Worm (Caenorhabditis elegans) whole organism, young adult: ENCODE data around the gene pfd-1.

Source experiments
- B0019.2 ChIP-seq: fragments of 200-800 bp; sonication (Bioruptor generic); conservative IDR thresholded peaks from 2 replicates; pipeline ENCODE4 v1.3.6; 2022; ENCODE audit warnings: missing genetic modification reagents, missing genetic modification characterization, missing compliant biosample characterization
- B0035.1 ChIP-seq: sonication (generic microtip); optimal IDR thresholded peaks from 2 replicates; lab custom pipeline; 2016; ENCODE audit warnings: missing genetic modification characterization, mild to moderate bottlenecking, missing compliant biosample characterization, missing genotype, missing genetic modification reagents
- B0261.1 ChIP-seq: sonication (generic microtip); optimal IDR thresholded peaks from 2 replicates; lab custom pipeline; 2016; ENCODE audit warnings: mild to moderate bottlenecking, missing genetic modification characterization, moderate library complexity, missing compliant biosample characterization
- B0336.3 ChIP-seq: fragments of 200-800 bp; sonication (Bioruptor generic); IDR thresholded peaks from 2 replicates; pipeline ENCODE4 v1.3.6; 2022; ENCODE audit warnings: missing genetic modification characterization, missing compliant biosample characterization
- F39B2.1 ChIP-seq: fragments of 200-800 bp; sonication (Bioruptor generic); IDR thresholded peaks from 2 replicates; pipeline ENCODE4 v1.3.6; 2022; ENCODE audit warnings: missing genetic modification reagents, missing genetic modification characterization, missing compliant biosample characterization
- F49E8.2 ChIP-seq: sonication (generic microtip); optimal IDR thresholded peaks from 3 replicates; lab custom pipeline; 2017; ENCODE audit warnings: missing genetic modification characterization, mild to moderate bottlenecking, missing compliant biosample characterization, antibody characterized with exemption, moderate library complexity; ENCODE audit not compliant: insufficient read depth
- F52B5.7 ChIP-seq: sonication (generic microtip); optimal IDR thresholded peaks from 2 replicates; lab custom pipeline; 2016; ENCODE audit warnings: mild to moderate bottlenecking, missing genetic modification characterization, missing compliant biosample characterization
- F57A8.1 ChIP-seq: fragments of 200-800 bp; sonication (Bioruptor generic); optimal IDR thresholded peaks from 2 replicates; lab custom pipeline; 2018; ENCODE audit warnings: mild to moderate bottlenecking, missing genetic modification characterization, moderate library complexity, missing compliant biosample characterization
- T07F8.4 ChIP-seq: sonication (generic microtip); optimal IDR thresholded peaks from 2 replicates; lab custom pipeline; 2016; ENCODE audit warnings: mild to moderate bottlenecking, missing genetic modification characterization, moderate library complexity, missing compliant biosample characterization
- T26A5.8 ChIP-seq: sonication (generic microtip); optimal IDR thresholded peaks from 2 replicates; lab custom pipeline; 2016; ENCODE audit warnings: missing genetic modification characterization, missing compliant biosample characterization
- Y53F4B.3 ChIP-seq: fragments of 200-800 bp; sonication (Bioruptor generic); IDR thresholded peaks from 2 replicates; pipeline ENCODE4 v1.3.6; 2022; ENCODE audit warnings: missing genetic modification reagents, missing genetic modification characterization, missing compliant biosample characterization
- Y53G8AR.9 ChIP-seq: fragments of 200-800 bp; sonication (Bioruptor generic); conservative IDR thresholded peaks from 2 replicates; pipeline ENCODE4 v1.3.6; 2022; ENCODE audit warnings: missing genetic modification reagents, missing genetic modification characterization, missing compliant biosample characterization
- Y56A3A.18 ChIP-seq: fragments of 200-800 bp; sonication (Bioruptor generic); IDR thresholded peaks from 2 replicates; pipeline ENCODE4 v1.3.6; 2022; ENCODE audit warnings: missing genetic modification reagents, missing genetic modification characterization, missing compliant biosample characterization
- Y67H2A.10 ChIP-seq: fragments of 200-800 bp; sonication (Bioruptor generic); conservative IDR thresholded peaks from 2 replicates; pipeline ENCODE4 v1.3.6; 2022; ENCODE audit warnings: missing genetic modification reagents, missing genetic modification characterization, missing compliant biosample characterization
- akir-1 ChIP-seq: fragments of 200-800 bp; sonication (Bioruptor generic); optimal IDR thresholded peaks from 2 replicates; lab custom pipeline; 2018; ENCODE audit warnings: mild to moderate bottlenecking, missing genetic modification characterization, moderate library complexity, missing compliant biosample characterization
- ama-1 ChIP-seq, 3 experiments: fragments of 150-350 bp in 1 of 3; sonication (generic microtip) in 2 of 3; optimal IDR thresholded peaks; 2 replicates each; lab custom pipeline; 2014 to 2018; ENCODE audit warnings: missing biosample characterization in 2 of 3, missing genetic modification characterization in 2 of 3, missing genetic modification reagents in 2 of 3
- aptf-2 ChIP-seq: fragments of 200-800 bp; sonication (Bioruptor generic); conservative IDR thresholded peaks from 2 replicates; pipeline ENCODE4 v1.3.6; 2022; ENCODE audit warnings: missing genetic modification reagents, missing genetic modification characterization, missing compliant biosample characterization
- attf-6 ChIP-seq: fragments of 200-800 bp; sonication (Bioruptor generic); IDR thresholded peaks from 2 replicates; pipeline ENCODE4 v1.3.6; 2022; ENCODE audit warnings: missing genetic modification reagents, missing genetic modification characterization, missing compliant biosample characterization
- bed-1 ChIP-seq: fragments of 200-800 bp; sonication (Bioruptor generic); IDR thresholded peaks from 2 replicates; pipeline ENCODE4 v1.3.6; 2022; ENCODE audit warnings: missing genetic modification reagents, missing genetic modification characterization, missing compliant biosample characterization
- ceh-91 ChIP-seq: fragments of 200-800 bp; sonication (Bioruptor generic); IDR thresholded peaks from 2 replicates; pipeline ENCODE4 v1.3.6; 2022; ENCODE audit warnings: missing genetic modification reagents, missing genetic modification characterization, missing compliant biosample characterization
- dox-1 ChIP-seq: fragments of 200-800 bp; sonication (Bioruptor generic); IDR thresholded peaks from 2 replicates; pipeline ENCODE4 v1.3.6; 2022; ENCODE audit warnings: missing genetic modification reagents, missing genetic modification characterization, missing compliant biosample characterization
- dpl-1 ChIP-seq: fragments of 150-350 bp; optimal IDR thresholded peaks from 2 replicates; lab custom pipeline; 2014; ENCODE audit warnings: missing biosample characterization, missing genetic modification reagents, missing genetic modification characterization
- efl-1 ChIP-seq: fragments of 150-350 bp; optimal IDR thresholded peaks from 2 replicates; lab custom pipeline; 2014; ENCODE audit warnings: missing biosample characterization, missing genetic modification reagents, missing genetic modification characterization
- egl-18 ChIP-seq: fragments of 200-800 bp; sonication (Bioruptor generic); IDR thresholded peaks from 2 replicates; pipeline ENCODE4 v1.3.6; 2022; ENCODE audit warnings: missing genetic modification reagents, missing genetic modification characterization, missing compliant biosample characterization
- ets-4 ChIP-seq: fragments of 200-800 bp; sonication (Bioruptor generic); optimal IDR thresholded peaks from 2 replicates; lab custom pipeline; 2018; ENCODE audit warnings: mild to moderate bottlenecking, missing genetic modification characterization, missing compliant biosample characterization
- hmg-1.2 ChIP-seq: fragments of 200-800 bp; sonication (Bioruptor generic); IDR thresholded peaks from 2 replicates; pipeline ENCODE4 v1.3.6; 2022; ENCODE audit warnings: missing genetic modification reagents, missing genetic modification characterization, missing compliant biosample characterization
- lir-1 ChIP-seq: fragments of 200-800 bp; sonication (Bioruptor generic); conservative IDR thresholded peaks from 2 replicates; pipeline ENCODE4 v1.3.6; 2022; ENCODE audit warnings: missing genetic modification reagents, missing genetic modification characterization, missing compliant biosample characterization
- lsy-27 ChIP-seq: sonication (generic microtip); optimal IDR thresholded peaks from 2 replicates; lab custom pipeline; 2017; ENCODE audit warnings: missing genetic modification characterization, mild to moderate bottlenecking, missing compliant biosample characterization, antibody characterized with exemption, missing genotype, borderline replicate concordance; ENCODE audit not compliant: insufficient read depth
- madf-6 ChIP-seq: fragments of 200-800 bp; sonication (Bioruptor generic); IDR thresholded peaks from 2 replicates; pipeline ENCODE4 v1.3.6; 2022; ENCODE audit warnings: missing genetic modification reagents, missing genetic modification characterization, missing compliant biosample characterization
- madf-8 ChIP-seq: fragments of 200-800 bp; sonication (Bioruptor generic); conservative IDR thresholded peaks from 2 replicates; pipeline ENCODE4 v1.3.6; 2022; ENCODE audit warnings: missing genetic modification reagents, missing genetic modification characterization, missing compliant biosample characterization
- mel-28 ChIP-seq: sonication (generic microtip); optimal IDR thresholded peaks from 2 replicates; lab custom pipeline; 2016; ENCODE audit warnings: borderline replicate concordance, mild to moderate bottlenecking, missing genetic modification characterization, missing compliant biosample characterization
- nfya-2 ChIP-seq: fragments of 200-800 bp; sonication (Bioruptor generic); IDR thresholded peaks from 2 replicates; pipeline ENCODE4 v1.3.6; 2022; ENCODE audit warnings: missing genetic modification reagents, missing genetic modification characterization, missing compliant biosample characterization
- nhr-179 ChIP-seq: sonication (generic microtip); optimal IDR thresholded peaks from 2 replicates; lab custom pipeline; 2016; ENCODE audit warnings: mild to moderate bottlenecking, missing genetic modification characterization, missing compliant biosample characterization
- pha-4 ChIP-seq: fragments of 150-350 bp; sonication (generic microtip); optimal IDR thresholded peaks from 2 replicates; lab custom pipeline; 2014; ENCODE audit warnings: missing biosample characterization, missing genetic modification reagents, missing genetic modification characterization
- rpc-1 ChIP-seq, 2 experiments: fragments of 150-350 bp in 1 of 2; sonication (generic microtip) in 1 of 2; optimal IDR thresholded peaks; 2 replicates each; lab custom pipeline; 2014 to 2018; ENCODE audit warnings: missing biosample characterization in 1 of 2, missing genetic modification characterization in 1 of 2, missing genetic modification reagents in 1 of 2, missing genotype in 1 of 2
- snpc-1.1 ChIP-seq: sonication (generic microtip); optimal IDR thresholded peaks from 2 replicates; lab custom pipeline; 2017; ENCODE audit warnings: missing genetic modification characterization, mild to moderate bottlenecking, missing compliant biosample characterization, antibody characterized with exemption, moderate library complexity, missing genotype, missing genetic modification reagents; ENCODE audit not compliant: insufficient read depth
- snpc-3.4 ChIP-seq: sonication (generic microtip); optimal IDR thresholded peaks from 2 replicates; lab custom pipeline; 2017; ENCODE audit warnings: missing genetic modification characterization, mild to moderate bottlenecking, missing compliant biosample characterization, antibody characterized with exemption, moderate library complexity, missing genotype, missing genetic modification reagents
- snpc-4 ChIP-seq, 5 experiments: fragments of 150-350 bp in 1 of 5; sonication (generic microtip) in 4 of 5; optimal IDR thresholded peaks; 2 replicates each; lab custom pipeline; 2014 to 2018; ENCODE audit warnings: missing genetic modification characterization in 5 of 5, missing biosample characterization in 3 of 5, antibody characterized with exemption in 2 of 5, mild to moderate bottlenecking in 2 of 5, missing compliant biosample characterization in 2 of 5, missing genotype in 2 of 5, moderate library complexity in 2 of 5, missing genetic modification reagents in 1 of 5
- somi-1 ChIP-seq: fragments of 200-800 bp; sonication (Bioruptor generic); optimal IDR thresholded peaks from 2 replicates; lab custom pipeline; 2018; ENCODE audit warnings: mild to moderate bottlenecking, missing genetic modification characterization, missing compliant biosample characterization
- tbx-9 ChIP-seq: sonication (generic microtip); optimal IDR thresholded peaks from 2 replicates; lab custom pipeline; 2016; ENCODE audit warnings: borderline replicate concordance, missing genetic modification characterization, inconsistent platforms, missing compliant biosample characterization
- tlf-1 ChIP-seq: fragments of 200-800 bp; sonication (Bioruptor generic); optimal IDR thresholded peaks from 2 replicates; lab custom pipeline; 2018; ENCODE audit warnings: mild to moderate bottlenecking, missing genetic modification characterization, missing compliant biosample characterization
- unc-130 ChIP-seq: sonication (generic microtip); optimal IDR thresholded peaks from 2 replicates; lab custom pipeline; 2016; ENCODE audit warnings: missing genetic modification reagents, missing genetic modification characterization, missing compliant biosample characterization
- xnd-1 ChIP-seq: sonication (generic microtip); optimal IDR thresholded peaks from 2 replicates; lab custom pipeline; 2016; ENCODE audit warnings: missing genotype, missing genetic modification reagents, missing genetic modification characterization, missing compliant biosample characterization
- ztf-22 ChIP-seq: fragments of 200-800 bp; sonication (Bioruptor generic); optimal IDR thresholded peaks from 2 replicates; lab custom pipeline; 2018; ENCODE audit warnings: mild to moderate bottlenecking, missing genetic modification characterization, moderate library complexity, missing compliant biosample characterization
- ztf-25 ChIP-seq: fragments of 200-800 bp; sonication (Bioruptor generic); IDR thresholded peaks from 2 replicates; pipeline ENCODE4 v1.3.6; 2022; ENCODE audit warnings: missing genetic modification reagents, missing genetic modification characterization, missing compliant biosample characterization

pfd-1 gene

DNA sequence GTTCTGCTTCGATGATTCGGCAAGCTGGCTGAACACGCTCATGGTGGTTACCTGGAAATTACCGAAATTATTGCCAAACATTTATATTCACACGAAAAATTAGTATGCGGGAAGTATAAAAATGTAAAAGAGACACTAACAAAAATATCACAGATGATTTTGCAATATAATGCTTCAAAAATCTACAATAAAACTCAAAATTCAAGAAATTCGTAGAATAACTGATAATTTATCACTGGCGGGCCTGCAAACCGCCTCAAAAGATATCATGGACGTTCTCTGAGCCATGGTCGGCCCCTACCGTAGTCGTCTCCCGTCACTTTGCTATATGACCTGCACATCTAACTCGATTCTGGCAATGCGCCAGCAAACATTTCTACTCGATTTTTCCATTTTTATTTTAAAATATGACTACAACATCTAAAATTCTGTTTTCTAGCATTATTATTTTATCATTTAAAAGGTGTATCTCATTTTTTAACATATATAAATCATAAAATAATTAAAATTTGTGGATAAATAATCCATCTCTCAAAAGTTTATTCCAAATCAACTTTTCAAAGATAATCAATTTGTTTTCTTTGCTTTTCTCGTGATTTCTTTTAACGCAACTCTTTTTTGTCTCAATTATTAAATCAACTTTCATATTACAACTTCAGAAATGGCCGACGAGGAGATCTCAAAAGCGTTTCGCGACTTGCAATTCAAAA lies at the start of gene pfd-1, which contains the start of gene F01G4.6 (continued):
- TF ChIP-seq ceh-91 (0 out of 2 replicates have a peak, but pooled peaks have one; percentile 27), efl-1 (peak; percentile 50), madf-8 (GFP tag; lab: Robert Waterston, UW) (no peak; the same call in 1 of the 2 replicates), Y53F4B.3 (GFP tag; lab: Robert Waterston, UW) (no peak), lsy-27 (tag; lab: Kevin White, UChicago) (no peak), unc-130 (no peak), madf-6 (GFP tag; lab: Robert Waterston, UW) (peak; percentile 85), B0035.1 (tag; lab: Kevin White, UChicago) (no peak), pha-4 (tag; lab: Kevin White, UChicago) (peak; percentile 69), ets-4 (GFP tag; lab: Kevin White, UChicago) (no peak), nhr-179 (tag; lab: Kevin White, UChicago) (no peak), tbx-9 (tag; lab: Kevin White, UChicago) (no peak), Y53G8AR.9 (GFP tag; lab: Robert Waterston, UW) (peak; percentile 85), Y67H2A.10 (GFP tag; lab: Robert Waterston, UW) (peak; percentile 41; the same call in 1 of the 2 replicates), T26A5.8 (tag; lab: Kevin White, UChicago) (no peak), tlf-1 (GFP tag; lab: Kevin White, UChicago) (peak; percentile 89), snpc-1.1 (no peak), mel-28 (tag; lab: Kevin White, UChicago) (no peak), F57A8.1 (GFP tag; lab: Kevin White, UChicago) (no peak), dpl-1 (GFP tag; lab: Kevin White, UChicago) (peak; percentile 43), ama-1 (optimal IDR thresholded peaks at IDR 0.05; lab: Kevin White, UChicago) (no peak), ama-1 (GFP tag; optimal IDR thresholded peaks at IDR 0.05; lab: Kevin White, UChicago) (no peak), attf-6 (no peak), rpc-1 (optimal IDR thresholded peaks at IDR 0.05; lab: Kevin White, UChicago) (no peak), rpc-1 (tag; optimal IDR thresholded peaks at IDR 0.05; lab: Kevin White, UChicago) (no peak), aptf-2 (GFP tag; lab: Robert Waterston, UW) (no peak), F39B2.1 (GFP tag; lab: Robert Waterston, UW) (no peak), nfya-2 (GFP tag; lab: Robert Waterston, UW) (no peak), dox-1 (GFP tag; lab: Robert Waterston, UW) (peak; percentile 52; the same call in 1 of the 2 replicates), F49E8.2 (tag; lab: Kevin White, UChicago) (no peak), snpc-4 (GFP tag; optimal IDR thresholded peaks at IDR 0.05; lab: Kevin White, UChicago) (peak; percentile 18), snpc-4 (tag; optimal IDR thresholded peaks at IDR 0.05; lab: Kevin White, UChicago) (peak; percentile 39 to 68 (median 58)), B0261.1 (no peak), Y56A3A.18 (peak; percentile 51; the same call in 1 of the 2 replicates), ztf-25 (GFP tag; lab: Robert Waterston, UW) (no peak), ztf-22 (GFP tag; lab: Kevin White, UChicago) (no peak), egl-18 (no peak), B0019.2 (no peak), xnd-1 (tag; lab: Kevin White, UChicago) (peak; percentile 42), somi-1 (GFP tag; lab: Kevin White, UChicago) (peak; percentile 1), lir-1 (GFP tag; lab: Robert Waterston, UW) (peak; percentile 54), T07F8.4 (tag; lab: Kevin White, UChicago) (no peak), hmg-1.2 (peak; percentile 65; the same call in 1 of the 2 replicates), B0336.3 (GFP tag; lab: Robert Waterston, UW) (0 out of 2 replicates have a peak, but pooled peaks have one; percentile 64), bed-1 (GFP tag; lab: Robert Waterston, UW) (no peak), snpc-3.4 (tag; lab: Kevin White, UChicago) (peak; percentile 57), akir-1 (GFP tag; lab: Kevin White, UChicago) (no peak), F52B5.7 (tag; lab: Kevin White, UChicago) (no peak)
